Worm (Caenorhabditis elegans) whole organism, late embryonic: ENCODE data around the gene mel-28.
A peak's percentile ranks its signal among the peaks of the same experiment; 100 is the strongest.
"Not testable (repeated sequence)": the region's sequence is repeated elsewhere in the genome, so short reads cannot be mapped to it uniquely, and the experiment has no call there.

ENCODE experiments used
- C08G9.2 ChIP-seq: sonication (generic microtip); optimal IDR thresholded peaks from 2 replicates; lab custom pipeline; 2016; ENCODE audit warnings: mild to moderate bottlenecking, missing genetic modification characterization, moderate library complexity, missing compliant biosample characterization
- C38D4.7 ChIP-seq: fragments of 200-800 bp; sonication (Bioruptor generic); optimal IDR thresholded peaks from 2 replicates; lab custom pipeline; 2018; ENCODE audit warnings: mild to moderate bottlenecking, missing genetic modification characterization, moderate library complexity, missing compliant biosample characterization
- K09A11.1 ChIP-seq: sonication (generic microtip); optimal IDR thresholded peaks from 2 replicates; lab custom pipeline; 2017; ENCODE audit warnings: antibody characterized with exemption, mild to moderate bottlenecking, missing genetic modification characterization, missing compliant biosample characterization; ENCODE audit not compliant: insufficient read depth
- Y22D7AL.16 ChIP-seq: sonication (generic microtip); optimal IDR thresholded peaks from 2 replicates; lab custom pipeline; 2016; ENCODE audit warnings: missing genetic modification characterization, missing compliant biosample characterization
- ahr-1 ChIP-seq: sonication (generic microtip); optimal IDR thresholded peaks from 2 replicates; lab custom pipeline; 2016; ENCODE audit warnings: missing genetic modification characterization, missing compliant biosample characterization
- ceh-18 ChIP-seq: sonication (generic microtip); optimal IDR thresholded peaks from 2 replicates; lab custom pipeline; 2016; ENCODE audit warnings: missing genetic modification characterization, missing compliant biosample characterization
- ceh-2 ChIP-seq: sonication (generic microtip); optimal IDR thresholded peaks from 2 replicates; lab custom pipeline; 2016; ENCODE audit warnings: missing genotype, missing genetic modification characterization, missing compliant biosample characterization
- ceh-24 ChIP-seq: sonication (generic microtip); optimal IDR thresholded peaks from 2 replicates; lab custom pipeline; 2016; ENCODE audit warnings: mild to moderate bottlenecking, missing genetic modification characterization, missing compliant biosample characterization
- ceh-9 ChIP-seq: sonication (generic microtip); optimal IDR thresholded peaks from 2 replicates; lab custom pipeline; 2016; ENCODE audit warnings: mild to moderate bottlenecking, missing genetic modification characterization, inconsistent platforms, missing compliant biosample characterization
- dmd-4 ChIP-seq: sonication (generic microtip); optimal IDR thresholded peaks from 2 replicates; lab custom pipeline; 2016; ENCODE audit warnings: borderline replicate concordance, missing genetic modification characterization, missing compliant biosample characterization
- dve-1 ChIP-seq: sonication (generic microtip); optimal IDR thresholded peaks from 2 replicates; lab custom pipeline; 2017; ENCODE audit warnings: antibody characterized with exemption, mild to moderate bottlenecking, missing genetic modification characterization, missing compliant biosample characterization
- elt-2 ChIP-seq: sonication (generic microtip); optimal IDR thresholded peaks from 2 replicates; lab custom pipeline; 2016; ENCODE audit warnings: missing genetic modification reagents, missing genetic modification characterization, missing compliant biosample characterization
- eyg-1 ChIP-seq: sonication (generic microtip); optimal IDR thresholded peaks from 2 replicates; lab custom pipeline; 2016; ENCODE audit warnings: missing genotype, missing genetic modification characterization, missing compliant biosample characterization
- hlh-13 ChIP-seq: fragments of 200-800 bp; sonication (Bioruptor generic); optimal IDR thresholded peaks from 2 replicates; lab custom pipeline; 2018; ENCODE audit warnings: mild to moderate bottlenecking, missing genetic modification characterization, missing compliant biosample characterization
- hlh-15 ChIP-seq: sonication (generic microtip); optimal IDR thresholded peaks from 2 replicates; lab custom pipeline; 2016; ENCODE audit warnings: missing genetic modification characterization, missing compliant biosample characterization
- hlh-30 ChIP-seq: sonication (generic microtip); optimal IDR thresholded peaks from 2 replicates; lab custom pipeline; 2017; ENCODE audit warnings: antibody characterized with exemption, missing genetic modification characterization, missing compliant biosample characterization; ENCODE audit not compliant: insufficient read depth
- hlh-6 ChIP-seq: sonication (generic microtip); optimal IDR thresholded peaks from 2 replicates; lab custom pipeline; 2016; ENCODE audit warnings: missing genotype, missing genetic modification characterization, missing compliant biosample characterization
- lim-6 ChIP-seq: sonication (generic microtip); optimal IDR thresholded peaks from 2 replicates; lab custom pipeline; 2016; ENCODE audit warnings: missing genetic modification characterization, missing compliant biosample characterization
- madf-2 ChIP-seq: sonication (generic microtip); optimal IDR thresholded peaks from 2 replicates; lab custom pipeline; 2017; ENCODE audit warnings: missing genetic modification characterization, missing compliant biosample characterization
- nfya-1 ChIP-seq: sonication (generic microtip); optimal IDR thresholded peaks from 2 replicates; lab custom pipeline; 2017; ENCODE audit warnings: missing genetic modification characterization, mild to moderate bottlenecking, missing compliant biosample characterization, antibody characterized with exemption, moderate library complexity
- nhr-232 ChIP-seq: sonication (generic microtip); optimal IDR thresholded peaks from 2 replicates; lab custom pipeline; 2016; ENCODE audit warnings: missing genetic modification characterization, missing compliant biosample characterization
- npax-4 ChIP-seq: sonication (generic microtip); optimal IDR thresholded peaks from 2 replicates; lab custom pipeline; 2016; ENCODE audit warnings: missing genetic modification characterization, missing compliant biosample characterization
- pax-1 ChIP-seq: fragments of 150-350 bp; optimal IDR thresholded peaks from 2 replicates; lab custom pipeline; 2014; ENCODE audit warnings: missing biosample characterization, missing genetic modification characterization
- pha-4 ChIP-seq: fragments of 150-350 bp; optimal IDR thresholded peaks from 2 replicates; lab custom pipeline; 2018; ENCODE audit warnings: missing biosample characterization, missing genetic modification reagents, missing genetic modification characterization
- pqm-1 ChIP-seq: sonication (generic microtip); optimal IDR thresholded peaks from 2 replicates; lab custom pipeline; 2016; ENCODE audit warnings: missing genetic modification characterization, missing compliant biosample characterization
- ref-2 ChIP-seq: sonication (generic microtip); optimal IDR thresholded peaks from 2 replicates; lab custom pipeline; 2016; ENCODE audit warnings: missing genetic modification characterization, missing compliant biosample characterization
- sox-2 ChIP-seq: fragments of 200-800 bp; sonication (Bioruptor generic); IDR thresholded peaks from 2 replicates; pipeline ENCODE4 v1.3.6; 2022; ENCODE audit warnings: missing genetic modification reagents, missing genetic modification characterization, missing compliant biosample characterization
- syd-9 ChIP-seq: sonication (generic microtip); optimal IDR thresholded peaks from 2 replicates; lab custom pipeline; 2016; ENCODE audit warnings: mild to moderate bottlenecking, missing genetic modification characterization, moderate library complexity, missing compliant biosample characterization
- unc-3 ChIP-seq, 2 experiments: fragments of 200-800 bp in 1 of 2; sonication (Bioruptor generic) in 1 of 2; sonication (generic microtip) in 1 of 2; conservative IDR thresholded peaks in 1 of 2; optimal IDR thresholded peaks in 1 of 2; 2 replicates each; pipeline versions ENCODE4 v1.3.6 to Lab custom; 2016 to 2022; ENCODE audit warnings: missing compliant biosample characterization in 2 of 2, missing genetic modification characterization in 2 of 2, missing genetic modification reagents in 1 of 2
- unc-42 ChIP-seq: sonication (generic microtip); optimal IDR thresholded peaks from 2 replicates; lab custom pipeline; 2016; ENCODE audit warnings: missing genotype, missing genetic modification characterization, missing compliant biosample characterization
- unc-86 ChIP-seq: sonication (generic microtip); optimal IDR thresholded peaks from 2 replicates; lab custom pipeline; 2016; ENCODE audit warnings: missing genetic modification characterization, missing compliant biosample characterization
- zip-5 ChIP-seq: sonication (generic microtip); optimal IDR thresholded peaks from 2 replicates; lab custom pipeline; 2016; ENCODE audit warnings: missing genetic modification characterization, missing compliant biosample characterization
- ztf-16 ChIP-seq: sonication (generic microtip); optimal IDR thresholded peaks from 2 replicates; lab custom pipeline; 2017; ENCODE audit warnings: missing genetic modification characterization, missing compliant biosample characterization

Gene mel-28

DNA sequence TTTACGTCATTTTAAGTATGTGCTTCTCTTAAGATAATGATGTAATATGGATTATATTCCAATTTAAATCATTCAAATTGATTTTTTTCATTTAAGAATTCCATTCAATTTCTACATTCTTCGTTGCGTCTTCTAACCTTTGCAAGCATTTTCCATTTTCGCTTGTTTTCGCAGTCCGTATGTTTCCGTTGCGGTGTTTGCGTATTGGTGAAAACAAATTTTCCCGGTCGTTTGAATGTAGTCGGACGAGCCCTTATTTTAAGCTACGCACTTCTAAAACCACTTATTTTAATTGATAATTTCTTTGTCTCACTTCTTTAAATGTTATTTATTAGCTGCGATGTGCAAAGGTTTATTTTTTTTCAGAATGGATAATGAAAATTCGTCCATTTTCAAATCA lies at the start of gene mel-28:
Gene mel-28 (plus strand): TSS at position 367 of the 400 bp plus-strand sequence.
- TF ChIP-seq dmd-4 (no peak), pax-1 (no peak), ceh-9 (tag; lab: Kevin White, UChicago) (no peak), npax-4 (tag; lab: Kevin White, UChicago) (no peak), unc-86 (tag; lab: Kevin White, UChicago) (no peak), hlh-15 (tag; lab: Kevin White, UChicago) (no peak), syd-9 (tag; lab: Kevin White, UChicago) (no peak), pha-4 (tag; lab: Kevin White, UChicago) (no peak), K09A11.1 (tag; lab: Kevin White, UChicago) (no peak), nfya-1 (tag; lab: Kevin White, UChicago) (no peak), hlh-13 (GFP tag; lab: Kevin White, UChicago) (no peak), nhr-232 (tag; lab: Kevin White, UChicago) (no peak), dve-1 (tag; lab: Kevin White, UChicago) (no peak), ceh-24 (tag; lab: Kevin White, UChicago) (no peak), unc-42 (no peak), madf-2 (tag; lab: Kevin White, UChicago) (no peak), zip-5 (tag; lab: Kevin White, UChicago) (no peak), C38D4.7 (GFP tag; lab: Kevin White, UChicago) (no peak), hlh-30 (no peak)
- TF ChIP-seq, all 69 proteins: peak for 0

DNA sequence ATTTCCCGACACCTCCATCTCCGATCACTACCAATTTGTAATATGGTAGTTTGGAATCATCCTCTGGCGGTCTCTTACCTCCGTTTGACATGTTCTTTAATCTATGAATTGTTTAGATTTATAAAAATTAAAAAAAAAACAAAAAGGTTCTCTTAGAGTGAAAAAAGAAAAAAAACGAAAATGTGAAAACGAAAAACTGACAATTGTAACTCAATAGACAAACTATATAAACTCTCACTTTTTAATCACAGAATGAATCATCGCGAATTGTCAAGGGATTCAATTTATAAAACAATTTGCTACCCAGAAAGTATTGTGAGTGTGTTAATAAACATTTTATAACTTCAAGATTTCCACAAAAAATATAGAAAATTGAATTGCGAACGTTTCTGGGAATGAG lies 45.9 kb upstream of the mel-28 start, which contains the start of gene ras-2:
Gene ras-2 (minus strand): TSS at position 101 of the 400 bp plus-strand sequence.
- TF ChIP-seq unc-3 (GFP tag; conservative IDR thresholded peaks at IDR 0.05; lab: Robert Waterston, UW) (no peak), unc-3 (tag; optimal IDR thresholded peaks at IDR 0.05; lab: Kevin White, UChicago) (no peak), ceh-9 (tag; lab: Kevin White, UChicago) (no peak), ceh-24 (tag; lab: Kevin White, UChicago) (no peak), pqm-1 (no peak), C08G9.2 (tag; lab: Kevin White, UChicago) (no peak), ahr-1 (tag; lab: Kevin White, UChicago) (no peak), ceh-2 (tag; lab: Kevin White, UChicago) (no peak), lim-6 (tag; lab: Kevin White, UChicago) (no peak), zip-5 (tag; lab: Kevin White, UChicago) (no peak), hlh-6 (tag; lab: Kevin White, UChicago) (no peak), unc-86 (tag; lab: Kevin White, UChicago) (no peak), ceh-18 (tag; lab: Kevin White, UChicago) (no peak)
- TF ChIP-seq, all 69 proteins: peak for 0

DNA sequence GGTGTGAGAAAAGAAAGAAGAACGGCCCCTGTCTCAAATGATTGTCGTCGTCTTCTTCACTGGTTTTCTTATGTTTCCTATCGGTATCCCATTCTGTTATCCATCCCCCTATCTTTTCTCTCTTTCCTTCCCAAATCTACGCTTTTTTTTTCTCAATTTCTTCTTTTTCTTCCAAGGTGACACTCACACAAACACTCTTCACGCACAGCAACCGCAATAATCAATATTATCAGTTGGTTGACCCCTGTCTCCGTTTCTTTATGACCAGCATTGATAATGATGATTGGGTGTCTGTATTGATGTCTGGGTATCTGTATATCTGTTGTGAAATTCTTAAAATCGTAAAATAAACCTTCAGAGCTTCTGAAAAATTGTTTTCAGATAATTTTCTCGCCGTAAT lies 45.1 kb upstream of the mel-28 start:
- TF ChIP-seq K09A11.1 (tag; lab: Kevin White, UChicago) (no peak), ztf-16 (tag; lab: Kevin White, UChicago) (no peak), sox-2 (GFP tag; lab: Robert Waterston, UW) (no peak), eyg-1 (tag; lab: Kevin White, UChicago) (no peak), elt-2 (peak; percentile 27), hlh-6 (tag; lab: Kevin White, UChicago) (no peak), Y22D7AL.16 (tag; lab: Kevin White, UChicago) (no peak)

DNA sequence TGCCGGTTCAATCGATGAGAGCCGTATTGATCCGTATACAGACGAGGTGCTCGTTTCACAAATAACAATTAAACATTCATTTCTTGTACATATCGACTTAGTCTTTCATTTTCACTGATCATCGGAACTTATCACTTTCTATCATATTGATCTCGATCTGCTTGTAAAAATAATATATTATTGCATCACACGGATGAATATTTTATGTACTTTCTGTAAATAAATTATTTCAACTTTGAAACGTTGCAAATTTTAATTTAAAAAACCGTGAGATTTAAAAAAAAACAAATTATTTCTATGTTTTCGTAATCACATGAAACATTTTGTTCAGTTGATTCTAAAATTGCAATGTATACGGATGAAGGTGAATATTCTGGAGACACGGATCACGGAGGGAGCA lies 43.3 kb upstream of the mel-28 start, which contains the start of gene twk-6:
Gene twk-6 (plus strand): TSS at position 301 of the 400 bp plus-strand sequence.
- TF ChIP-seq hlh-15 (tag; lab: Kevin White, UChicago); ref-2; K09A11.1 (tag; lab: Kevin White, UChicago): not testable (repeated sequence)
